Fruit fly (Drosophila melanogaster) whole organism, embryonic: ENCODE results near the gene zf30C.
A peak's percentile ranks its signal among the peaks of the same experiment; 100 is the strongest.

Experiments
- Antp ChIP-seq: fragments of 200-800 bp; sonication (Bioruptor generic); optimal IDR thresholded peaks from 3 replicates; lab custom pipeline; 2016; ENCODE audit warnings: missing biosample characterization, missing genetic modification characterization
- Blimp-1 ChIP-seq: fragments of 200-800 bp; sonication (Bioruptor generic); optimal IDR thresholded peaks from 3 replicates; lab custom pipeline; 2018; ENCODE audit warnings: missing biosample characterization, missing genetic modification characterization, mild to moderate bottlenecking, moderate library complexity, missing genetic modification reagents
- CG10267 ChIP-seq: fragments of 200-800 bp; sonication (Bioruptor generic); optimal IDR thresholded peaks from 2 replicates; lab custom pipeline; 2018; ENCODE audit warnings: missing biosample characterization, mild to moderate bottlenecking, missing genetic modification characterization, moderate library complexity
- CG11085 ChIP-seq: fragments of 200-800 bp; sonication (Bioruptor generic); IDR thresholded peaks from 2 replicates; pipeline ENCODE4 v1.3.6; 2022; ENCODE audit warnings: missing biosample characterization, missing genetic modification characterization
- CG11398 ChIP-seq: fragments of 200-800 bp; sonication (Bioruptor generic); optimal IDR thresholded peaks from 2 replicates; lab custom pipeline; 2016; ENCODE audit warnings: missing biosample characterization, missing genetic modification characterization
- CG11723 ChIP-seq: fragments of 200-800 bp; sonication (Bioruptor generic); optimal IDR thresholded peaks from 2 replicates; lab custom pipeline; 2017; ENCODE audit warnings: missing biosample characterization, mild to moderate bottlenecking, missing genetic modification characterization
- CG12236 ChIP-seq: fragments of 200-800 bp; sonication (Bioruptor generic); optimal IDR thresholded peaks from 2 replicates; lab custom pipeline; 2016; ENCODE audit warnings: missing biosample characterization, missing genetic modification characterization
- CG1233 ChIP-seq: fragments of 200-800 bp; sonication (Bioruptor generic); optimal IDR thresholded peaks from 4 replicates; lab custom pipeline; 2018; ENCODE audit warnings: missing biosample characterization, mild to moderate bottlenecking, missing genetic modification characterization
- CG15073 ChIP-seq: fragments of 200-800 bp; sonication (Bioruptor generic); optimal IDR thresholded peaks from 2 replicates; lab custom pipeline; 2016; ENCODE audit warnings: missing biosample characterization, missing genetic modification characterization
- CG1832 ChIP-seq: fragments of 200-800 bp; sonication (Bioruptor generic); optimal IDR thresholded peaks from 2 replicates; lab custom pipeline; 2017; ENCODE audit warnings: missing biosample characterization, mild to moderate bottlenecking, missing genetic modification characterization, inconsistent platforms
- CG2678 ChIP-seq: fragments of 200-800 bp; sonication (Bioruptor generic); optimal IDR thresholded peaks from 3 replicates; lab custom pipeline; 2019; ENCODE audit warnings: missing biosample characterization, mild to moderate bottlenecking, missing genetic modification characterization, moderate library complexity
- CG4282 ChIP-seq: fragments of 200-800 bp; sonication (Bioruptor generic); optimal IDR thresholded peaks from 2 replicates; lab custom pipeline; 2016; ENCODE audit warnings: missing biosample characterization, missing genetic modification characterization
- CG6791 ChIP-seq: fragments of 200-800 bp; sonication (Bioruptor generic); IDR thresholded peaks from 3 replicates; pipeline ENCODE4 v1.3.6; 2022; ENCODE audit warnings: missing biosample characterization, missing genetic modification characterization; ENCODE audit not compliant: partially characterized antibody
- CG7271 ChIP-seq: fragments of 200-800 bp; sonication (Bioruptor generic); optimal IDR thresholded peaks from 2 replicates; lab custom pipeline; 2018; ENCODE audit warnings: missing biosample characterization, mild to moderate bottlenecking, missing genetic modification characterization, moderate library complexity
- CG9876 ChIP-seq: fragments of 200-800 bp; sonication (Bioruptor generic); optimal IDR thresholded peaks from 2 replicates; lab custom pipeline; 2016; ENCODE audit warnings: missing biosample characterization, missing genetic modification characterization
- D19A ChIP-seq: fragments of 200-800 bp; optimal IDR thresholded peaks from 3 replicates; lab custom pipeline; 2019; ENCODE audit warnings: missing biosample characterization, mild to moderate bottlenecking, missing genetic modification characterization, moderate library complexity
- Doc2 ChIP-seq: fragments of 200-800 bp; sonication (Bioruptor generic); IDR thresholded peaks from 2 replicates; pipeline ENCODE4 v1.3.6; 2022; ENCODE audit warnings: missing biosample characterization, missing genetic modification characterization
- Hr51 ChIP-seq, 2 experiments: fragments of 200-800 bp; sonication (Bioruptor generic); optimal IDR thresholded peaks; 2 replicates in 1 of 2; 3 replicates in 1 of 2; lab custom pipeline; 2016 to 2018; ENCODE audit warnings: missing biosample characterization in 2 of 2, missing genetic modification characterization in 2 of 2, mild to moderate bottlenecking in 1 of 2, moderate library complexity in 1 of 2
- Mad ChIP-seq: fragments of 200-800 bp; sonication (Bioruptor generic); optimal IDR thresholded peaks from 2 replicates; lab custom pipeline; 2016; ENCODE audit warnings: missing biosample characterization, missing genetic modification characterization
- Nf-YA ChIP-seq: fragments of 200-800 bp; sonication (Bioruptor generic); IDR thresholded peaks from 2 replicates; pipeline ENCODE4 v1.3.6; 2022; ENCODE audit warnings: missing biosample characterization, missing genetic modification characterization
- Oli ChIP-seq: fragments of 200-800 bp; sonication (Bioruptor generic); optimal IDR thresholded peaks from 2 replicates; lab custom pipeline; 2018; ENCODE audit warnings: missing biosample characterization, mild to moderate bottlenecking, missing genetic modification characterization, moderate library complexity
- Pdp1 ChIP-seq, 2 experiments: fragments of 200-800 bp; sonication (Bioruptor generic); optimal IDR thresholded peaks; 3 replicates each; lab custom pipeline; 2016; ENCODE audit warnings: missing biosample characterization in 2 of 2, missing genetic modification characterization in 2 of 2, mild to moderate bottlenecking in 1 of 2, moderate library complexity in 1 of 2
- Rx ChIP-seq: fragments of 200-800 bp; sonication (Bioruptor generic); IDR thresholded peaks from 2 replicates; pipeline ENCODE4 v1.3.6; 2022; ENCODE audit warnings: missing biosample characterization, missing genetic modification characterization
- ara ChIP-seq: fragments of 200-800 bp; sonication (Bioruptor generic); IDR thresholded peaks from 2 replicates; pipeline ENCODE4 v1.3.6; 2022; ENCODE audit warnings: missing biosample characterization, missing genetic modification characterization
- az2 ChIP-seq: fragments of 200-800 bp; sonication (Bioruptor generic); optimal IDR thresholded peaks from 3 replicates; lab custom pipeline; 2016; ENCODE audit warnings: missing biosample characterization, missing genetic modification characterization
- cato ChIP-seq: fragments of 200-800 bp; sonication (Bioruptor generic); optimal IDR thresholded peaks from 2 replicates; lab custom pipeline; 2016; ENCODE audit warnings: missing biosample characterization, missing genetic modification characterization, borderline replicate concordance
- chm ChIP-seq: fragments of 200-800 bp; sonication (Bioruptor generic); IDR thresholded peaks from 2 replicates; pipeline ENCODE4 v1.3.6; 2022; ENCODE audit warnings: missing biosample characterization, missing genetic modification characterization
- danr ChIP-seq: fragments of 200-800 bp; sonication (Bioruptor generic); IDR thresholded peaks from 2 replicates; pipeline ENCODE4 v1.3.6; 2022; ENCODE audit warnings: missing biosample characterization, missing genetic modification characterization
- dimm ChIP-seq: fragments of 200-800 bp; sonication (Bioruptor generic); IDR thresholded peaks from 2 replicates; pipeline ENCODE4 v1.3.6; 2022; ENCODE audit warnings: missing biosample characterization, missing genetic modification characterization
- exex ChIP-seq: fragments of 200-800 bp; sonication (Bioruptor generic); optimal IDR thresholded peaks from 4 replicates; lab custom pipeline; 2018; ENCODE audit warnings: missing biosample characterization, mild to moderate bottlenecking, missing genetic modification characterization, moderate library complexity
- fd96Cb ChIP-seq: fragments of 200-800 bp; sonication (Bioruptor generic); optimal IDR thresholded peaks from 2 replicates; lab custom pipeline; 2018; ENCODE audit warnings: missing biosample characterization, mild to moderate bottlenecking, missing genetic modification characterization, moderate library complexity
- ham ChIP-seq: fragments of 200-800 bp; sonication (Bioruptor generic); IDR thresholded peaks from 2 replicates; pipeline ENCODE4 v1.3.6; 2022; ENCODE audit warnings: missing biosample characterization, missing genetic modification characterization
- her ChIP-seq: fragments of 200-800 bp; sonication (Bioruptor generic); optimal IDR thresholded peaks from 2 replicates; lab custom pipeline; 2016; ENCODE audit warnings: missing biosample characterization, missing genetic modification characterization
- kay ChIP-seq: fragments of 200-800 bp; sonication (Bioruptor generic); optimal IDR thresholded peaks from 2 replicates; lab custom pipeline; 2016; ENCODE audit warnings: missing biosample characterization, missing genetic modification characterization
- nau ChIP-seq: fragments of 200-800 bp; sonication (Bioruptor generic); optimal IDR thresholded peaks from 3 replicates; lab custom pipeline; 2017; ENCODE audit warnings: missing biosample characterization, mild to moderate bottlenecking, missing genetic modification characterization, missing genetic modification reagents
- nerfin-1 ChIP-seq: fragments of 200-800 bp; sonication (Bioruptor generic); optimal IDR thresholded peaks from 3 replicates; lab custom pipeline; 2019; ENCODE audit warnings: missing biosample characterization, mild to moderate bottlenecking, missing genetic modification characterization, moderate library complexity
- nerfin-2 ChIP-seq: fragments of 200-800 bp; sonication (Bioruptor generic); IDR thresholded peaks from 2 replicates; pipeline ENCODE4 v1.3.6; 2022; ENCODE audit warnings: missing biosample characterization, missing genetic modification characterization; ENCODE audit not compliant: partially characterized antibody
- otp ChIP-seq: fragments of 200-800 bp; sonication (Bioruptor generic); IDR thresholded peaks from 3 replicates; pipeline ENCODE4, ENCODE4 v1.3.6; 2022; ENCODE audit warnings: missing biosample characterization, missing genetic modification characterization
- prd ChIP-seq, 3 experiments: fragments of >200 bp in 2 of 3; fragments of 200-800 bp in 1 of 3; sonication (Bioruptor generic) in 1 of 3; optimal IDR thresholded peaks in 2 of 3; IDR thresholded peaks in 1 of 3; 2 replicates in 2 of 3; 3 replicates in 1 of 3; pipeline versions ENCODE4 v1.3.6 to Lab custom; 2017 to 2022; ENCODE audit warnings: missing biosample characterization in 1 of 3, missing genetic modification characterization in 1 of 3
- slp2 ChIP-seq: fragments of 200-800 bp; sonication (Bioruptor generic); optimal IDR thresholded peaks from 2 replicates; lab custom pipeline; 2016; ENCODE audit warnings: missing biosample characterization, missing genetic modification characterization
- toy ChIP-seq: fragments of 200-800 bp; sonication (Bioruptor generic); IDR thresholded peaks from 2 replicates; pipeline ENCODE4 v1.3.6; 2022; ENCODE audit warnings: missing biosample characterization, missing genetic modification characterization
- ttk ChIP-seq: fragments of 200-800 bp; sonication (Bioruptor generic); IDR thresholded peaks from 2 replicates; pipeline ENCODE4 v2.1.2; 2022; ENCODE audit warnings: missing biosample characterization, missing genetic modification characterization

Gene zf30C

DNA sequence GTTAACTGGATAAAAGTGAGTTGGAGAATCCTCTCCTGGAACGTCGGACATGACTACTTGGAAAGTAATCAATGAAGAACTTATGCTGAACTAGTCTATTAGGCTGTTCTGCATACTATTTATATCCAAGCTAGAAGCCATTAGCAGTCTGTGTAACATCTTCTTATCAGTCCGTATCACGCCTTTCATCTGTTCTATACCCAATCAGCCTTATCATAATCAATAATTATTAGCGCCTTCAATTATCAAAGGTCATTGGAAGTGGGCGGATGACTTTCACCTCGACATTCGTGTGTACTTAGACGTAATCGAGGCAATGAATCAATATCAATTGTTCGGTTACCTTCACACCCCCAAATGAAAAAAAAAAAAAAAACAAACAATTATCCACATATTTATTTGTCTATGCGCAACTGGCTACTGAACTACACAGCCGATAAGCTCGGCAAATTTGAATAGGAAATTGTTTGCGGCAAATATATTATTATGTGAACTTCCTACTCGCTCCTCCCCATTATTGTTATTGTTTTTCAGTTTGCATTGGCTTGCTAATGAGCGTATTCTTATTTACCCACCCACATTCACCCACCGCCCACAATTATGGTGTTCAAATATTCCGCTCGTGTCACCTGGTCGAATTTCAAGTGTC lies 17.0 kb downstream of the zf30C start, which contains the start of the genes ppk11 and ppk16 (continued):
- TF ChIP-seq CG4282 (GFP tag; lab: Kevin White, UChicago) = no peak
- TF ChIP-seq dimm (GFP tag; lab: Robert Waterston, UW) = no peak
- TF ChIP-seq danr (GFP tag; lab: Robert Waterston, UW) = no peak
- no peak for TF ChIP-seq ham (GFP tag; lab: Robert Waterston, UW)
- 0 out of 2 replicates have a peak, but pooled peaks have one; percentile 39 for TF ChIP-seq ara (GFP tag; lab: Robert Waterston, UW)
- TF ChIP-seq toy = no peak; the same call in 1 of the 2 replicates
- no peak for TF ChIP-seq CG7271 (tag; lab: Kevin White, UChicago)
- no peak for TF ChIP-seq CG1233 (GFP tag; lab: Kevin White, UChicago)
- TF ChIP-seq Rx (GFP tag; lab: Robert Waterston, UW) = no peak
- TF ChIP-seq CG11085 (GFP tag; lab: Robert Waterston, UW) = no peak
- no peak for TF ChIP-seq nerfin-1
- peak; percentile 56 for TF ChIP-seq CG12236 (GFP tag; lab: Kevin White, UChicago)
- TF ChIP-seq chm (GFP tag; lab: Robert Waterston, UW) = no peak
- TF ChIP-seq CG6791 (GFP tag; lab: Robert Waterston, UW) = no peak
- TF ChIP-seq CG15073 (GFP tag; lab: Kevin White, UChicago) = no peak
- no peak for TF ChIP-seq nau (GFP tag; lab: Kevin White, UChicago)
- peak; percentile 54 for TF ChIP-seq CG11398 (GFP tag; lab: Kevin White, UChicago)
- TF ChIP-seq exex (tag; lab: Kevin White, UChicago) = no peak
- no peak for TF ChIP-seq her (GFP tag; lab: Kevin White, UChicago)
- TF ChIP-seq Nf-YA (GFP tag; lab: Robert Waterston, UW) = no peak
- no peak for TF ChIP-seq az2 (GFP tag; lab: Kevin White, UChicago)
- TF ChIP-seq Hr51 (GFP tag; optimal IDR thresholded peaks at IDR 0.05; lab: Kevin White, UChicago) = no peak
- no peak for TF ChIP-seq Blimp-1 (GFP tag; lab: Kevin White, UChicago)
- no peak for TF ChIP-seq ttk (GFP tag; lab: Robert Waterston, UW)
- TF ChIP-seq fd96Cb (tag; lab: Kevin White, UChicago) = peak; percentile 15
- no peak for TF ChIP-seq prd (optimal IDR thresholded peaks at IDR 0.05; lab: Kevin White, UChicago)
- TF ChIP-seq prd (GFP tag; IDR thresholded peaks at IDR 0.05; lab: Robert Waterston, UW) = no peak
- TF ChIP-seq Oli = no peak
- peak; percentile 60 for TF ChIP-seq CG2678 (tag; lab: Kevin White, UChicago)
- no peak for TF ChIP-seq slp2 (GFP tag; lab: Kevin White, UChicago)
- no peak for TF ChIP-seq CG10267 (tag; lab: Kevin White, UChicago)
- no peak for TF ChIP-seq Pdp1 (GFP tag; optimal IDR thresholded peaks at IDR 0.05; lab: Kevin White, UChicago)
- TF ChIP-seq otp (GFP tag; lab: Robert Waterston, UW) = peak; percentile 50; the same call in 1 of the 3 replicates
- no peak for TF ChIP-seq Mad (GFP tag; lab: Kevin White, UChicago)
- TF ChIP-seq CG9876 = no peak
- TF ChIP-seq Doc2 (GFP tag; lab: Robert Waterston, UW) = no peak
- no peak for TF ChIP-seq kay
- no peak for TF ChIP-seq CG1832 (GFP tag; lab: Kevin White, UChicago)
- no peak for TF ChIP-seq D19A
- no peak for TF ChIP-seq nerfin-2 (GFP tag; lab: Robert Waterston, UW)
- TF ChIP-seq cato (GFP tag; lab: Kevin White, UChicago) = no peak
- no peak for TF ChIP-seq CG11723 (GFP tag; lab: Kevin White, UChicago)
- TF ChIP-seq Antp = no peak
